Fruit fly (Drosophila melanogaster) whole organism, prepupa: Measurements from ENCODE around the gene CCT1.
A peak's percentile ranks its signal among the peaks of the same experiment; 100 is the strongest.

Experiments used
- Blimp-1 ChIP-seq: fragments of 200-800 bp; sonication (Bioruptor generic); optimal IDR thresholded peaks from 3 replicates; lab custom pipeline; 2017; ENCODE audit warnings: missing biosample characterization, missing genetic modification characterization, mild to moderate bottlenecking, moderate library complexity, missing genetic modification reagents
- CG10669 ChIP-seq: fragments of 200-800 bp; sonication (Bioruptor generic); optimal IDR thresholded peaks from 3 replicates; lab custom pipeline; 2018; ENCODE audit warnings: missing biosample characterization, mild to moderate bottlenecking, missing genetic modification characterization, moderate library complexity
- CG11294 ChIP-seq: fragments of 200-800 bp; sonication (Bioruptor generic); IDR thresholded peaks from 2 replicates; pipeline ENCODE4 v1.3.6; 2022; ENCODE audit warnings: missing biosample characterization, missing genetic modification characterization
- CG11762 ChIP-seq: fragments of 200-800 bp; sonication (Bioruptor generic); optimal IDR thresholded peaks from 3 replicates; lab custom pipeline; 2016; ENCODE audit warnings: missing biosample characterization, missing genetic modification characterization; ENCODE audit not compliant: insufficient read depth
- CG11902 ChIP-seq: fragments of 200-800 bp; sonication (Bioruptor generic); optimal IDR thresholded peaks from 3 replicates; lab custom pipeline; 2016; ENCODE audit warnings: missing biosample characterization, missing genetic modification characterization
- CG1621 ChIP-seq: fragments of 200-800 bp; sonication (Bioruptor generic); optimal IDR thresholded peaks from 3 replicates; lab custom pipeline; 2018; ENCODE audit warnings: missing biosample characterization, mild to moderate bottlenecking, missing genetic modification characterization
- CG16779 ChIP-seq: fragments of 200-800 bp; sonication (Bioruptor generic); optimal IDR thresholded peaks from 3 replicates; lab custom pipeline; 2017; ENCODE audit warnings: missing biosample characterization, mild to moderate bottlenecking, missing genetic modification characterization
- CG3032 ChIP-seq: fragments of 200-800 bp; optimal IDR thresholded peaks from 2 replicates; lab custom pipeline; 2019; ENCODE audit warnings: missing biosample characterization, mild to moderate bottlenecking, missing genetic modification characterization, moderate library complexity
- CG32006 ChIP-seq: fragments of 200-800 bp; sonication (Bioruptor generic); optimal IDR thresholded peaks from 3 replicates; lab custom pipeline; 2017; ENCODE audit warnings: missing biosample characterization, mild to moderate bottlenecking, missing genetic modification characterization
- CG3919 ChIP-seq: fragments of 200-800 bp; sonication (Bioruptor generic); optimal IDR thresholded peaks from 3 replicates; lab custom pipeline; 2016; ENCODE audit warnings: missing biosample characterization, missing genetic modification characterization
- CG4318 ChIP-seq: fragments of 200-800 bp; sonication (Bioruptor generic); optimal IDR thresholded peaks from 3 replicates; lab custom pipeline; 2017; ENCODE audit warnings: missing biosample characterization, mild to moderate bottlenecking, missing genetic modification characterization
- CG6163 ChIP-seq: fragments of 200-800 bp; sonication (Bioruptor generic); IDR thresholded peaks from 3 replicates; pipeline ENCODE4 v1.3.6; 2022; ENCODE audit warnings: missing biosample characterization, missing genetic modification characterization
- CG6276 ChIP-seq: fragments of 200-800 bp; sonication (Bioruptor generic); optimal IDR thresholded peaks from 2 replicates; lab custom pipeline; 2017; ENCODE audit warnings: missing biosample characterization, mild to moderate bottlenecking, missing genetic modification characterization
- CG6792 ChIP-seq: fragments of 200-800 bp; sonication (Bioruptor generic); optimal IDR thresholded peaks from 3 replicates; lab custom pipeline; 2016; ENCODE audit warnings: missing biosample characterization, missing genetic modification characterization
- CG6808 ChIP-seq: fragments of 200-800 bp; sonication (Bioruptor generic); optimal IDR thresholded peaks from 3 replicates; lab custom pipeline; 2017; ENCODE audit warnings: missing biosample characterization, missing genetic modification characterization, mild to moderate bottlenecking, moderate library complexity, missing genetic modification reagents
- CG6854 ChIP-seq: fragments of 200-800 bp; sonication (Bioruptor generic); optimal IDR thresholded peaks from 2 replicates; lab custom pipeline; 2017; ENCODE audit warnings: missing biosample characterization, mild to moderate bottlenecking, missing genetic modification characterization
- CG7368 ChIP-seq: fragments of 200-800 bp; sonication (Bioruptor generic); optimal IDR thresholded peaks from 3 replicates; lab custom pipeline; 2016; ENCODE audit warnings: missing biosample characterization, missing genetic modification characterization
- CG8319 ChIP-seq: fragments of 200-800 bp; sonication (Bioruptor generic); optimal IDR thresholded peaks from 3 replicates; lab custom pipeline; 2016; ENCODE audit warnings: missing biosample characterization, missing genetic modification characterization
- CG8632 ChIP-seq: fragments of 200-800 bp; sonication (Bioruptor generic); optimal IDR thresholded peaks from 3 replicates; lab custom pipeline; 2016; ENCODE audit warnings: missing biosample characterization, missing genetic modification characterization
- CG9139 ChIP-seq: fragments of 200-800 bp; sonication (Bioruptor generic); optimal IDR thresholded peaks from 3 replicates; lab custom pipeline; 2017; ENCODE audit warnings: missing biosample characterization, mild to moderate bottlenecking, missing genetic modification characterization
- Eip75B ChIP-seq: fragments of 200-800 bp; sonication (Bioruptor generic); optimal IDR thresholded peaks from 3 replicates; lab custom pipeline; 2016; ENCODE audit warnings: missing biosample characterization, missing genetic modification characterization
- Eip78C ChIP-seq: fragments of 200-800 bp; sonication (Bioruptor generic); peaks from one replicate; lab custom pipeline; 2016; ENCODE audit warnings: missing biosample characterization, missing genetic modification characterization
- Eip93F ChIP-seq: fragments of 200-800 bp; sonication (Bioruptor generic); optimal IDR thresholded peaks from 2 replicates; lab custom pipeline; 2016; ENCODE audit warnings: missing biosample characterization, mild to moderate bottlenecking, missing genetic modification characterization
- Ets21C ChIP-seq: fragments of 200-800 bp; sonication (Bioruptor generic); optimal IDR thresholded peaks from 3 replicates; lab custom pipeline; 2016; ENCODE audit warnings: missing biosample characterization, missing genetic modification characterization
- Ets96B ChIP-seq: fragments of 200-800 bp; optimal IDR thresholded peaks from 2 replicates; lab custom pipeline; 2019; ENCODE audit warnings: missing biosample characterization, mild to moderate bottlenecking, missing genetic modification characterization, moderate library complexity
- Gug ChIP-seq: fragments of 200-800 bp; sonication (Bioruptor generic); IDR thresholded peaks from 2 replicates; pipeline ENCODE4 v1.3.6; 2022; ENCODE audit warnings: missing biosample characterization, missing genetic modification characterization
- Hr38 ChIP-seq: sonication (Bioruptor generic); optimal IDR thresholded peaks from 2 replicates; lab custom pipeline; 2016; ENCODE audit warnings: missing biosample characterization, missing genetic modification characterization
- Hr39 ChIP-seq: fragments of 200-800 bp; sonication (Bioruptor generic); optimal IDR thresholded peaks from 2 replicates; lab custom pipeline; 2016; ENCODE audit warnings: missing biosample characterization, missing genetic modification characterization
- Hr4 ChIP-seq: fragments of 200-800 bp; sonication (Bioruptor generic); optimal IDR thresholded peaks from 3 replicates; lab custom pipeline; 2016; ENCODE audit warnings: missing biosample characterization, missing genetic modification characterization
- Lpt ChIP-seq: fragments of 200-800 bp; sonication (Bioruptor generic); optimal IDR thresholded peaks from 3 replicates; lab custom pipeline; 2016; ENCODE audit warnings: missing biosample characterization, missing genetic modification characterization
- Smox ChIP-seq: fragments of 200-800 bp; sonication (Bioruptor generic); optimal IDR thresholded peaks from 3 replicates; lab custom pipeline; 2016; ENCODE audit warnings: missing biosample characterization, missing genetic modification characterization
- Sox102F ChIP-seq: fragments of 200-800 bp; sonication (Bioruptor generic); optimal IDR thresholded peaks from 2 replicates; lab custom pipeline; 2016; ENCODE audit warnings: missing biosample characterization, mild to moderate bottlenecking, missing genetic modification characterization
- Sox15 ChIP-seq: fragments of 200-800 bp; sonication (Bioruptor generic); optimal IDR thresholded peaks from 3 replicates; lab custom pipeline; 2016; ENCODE audit warnings: missing biosample characterization, missing genetic modification characterization
- achi ChIP-seq: fragments of 200-800 bp; sonication (Bioruptor generic); optimal IDR thresholded peaks from 3 replicates; lab custom pipeline; 2016; ENCODE audit warnings: missing biosample characterization, missing genetic modification characterization
- cyc ChIP-seq: fragments of 200-800 bp; sonication (Bioruptor generic); optimal IDR thresholded peaks from 3 replicates; lab custom pipeline; 2016; ENCODE audit warnings: missing biosample characterization, missing genetic modification characterization
- dac ChIP-seq: fragments of 200-800 bp; sonication (Bioruptor generic); optimal IDR thresholded peaks from 2 replicates; lab custom pipeline; 2017; ENCODE audit warnings: missing biosample characterization, mild to moderate bottlenecking, missing genetic modification characterization
- eg ChIP-seq: fragments of 200-800 bp; sonication (Bioruptor generic); IDR thresholded peaks from 3 replicates; pipeline ENCODE4 v1.3.6; 2022; ENCODE audit warnings: missing biosample characterization, missing genetic modification characterization
- esn ChIP-seq: fragments of 200-800 bp; sonication (Bioruptor generic); optimal IDR thresholded peaks from 2 replicates; lab custom pipeline; 2016; ENCODE audit warnings: missing biosample characterization, mild to moderate bottlenecking, missing genetic modification characterization, moderate library complexity
- fd85E ChIP-seq: fragments of 200-800 bp; sonication (Bioruptor generic); optimal IDR thresholded peaks from 3 replicates; lab custom pipeline; 2016; ENCODE audit warnings: missing biosample characterization, missing genetic modification characterization
- fkh ChIP-seq: fragments of 200-800 bp; sonication (Bioruptor generic); optimal IDR thresholded peaks from 3 replicates; lab custom pipeline; 2017; ENCODE audit warnings: missing biosample characterization, mild to moderate bottlenecking, missing genetic modification characterization, moderate library complexity
- lz ChIP-seq: fragments of 200-800 bp; sonication (Bioruptor generic); optimal IDR thresholded peaks from 3 replicates; lab custom pipeline; 2016; ENCODE audit warnings: missing biosample characterization, missing genetic modification characterization
- net ChIP-seq: fragments of 200-800 bp; sonication (Bioruptor generic); optimal IDR thresholded peaks from 3 replicates; lab custom pipeline; 2016; ENCODE audit warnings: missing biosample characterization, missing genetic modification characterization
- pdm3 ChIP-seq: fragments of 200-800 bp; sonication (Bioruptor generic); optimal IDR thresholded peaks from 3 replicates; lab custom pipeline; 2016; ENCODE audit warnings: missing biosample characterization, missing genetic modification characterization
- salr ChIP-seq, 2 experiments: fragments of 200-800 bp; sonication (Bioruptor generic); optimal IDR thresholded peaks; 3 replicates each; lab custom pipeline; 2016 to 2018; ENCODE audit warnings: missing biosample characterization in 2 of 2, missing genetic modification characterization in 2 of 2, mild to moderate bottlenecking in 1 of 2
- spab ChIP-seq: fragments of 200-800 bp; sonication (Bioruptor generic); optimal IDR thresholded peaks from 2 replicates; lab custom pipeline; 2017; ENCODE audit warnings: missing biosample characterization, mild to moderate bottlenecking, missing genetic modification characterization, missing genetic modification reagents
- ss ChIP-seq, 2 experiments: fragments of 200-800 bp; sonication (Bioruptor generic); optimal IDR thresholded peaks; 2 replicates in 1 of 2; 3 replicates in 1 of 2; lab custom pipeline; 2017 to 2018; ENCODE audit warnings: mild to moderate bottlenecking in 2 of 2, missing biosample characterization in 2 of 2, missing genetic modification characterization in 2 of 2, moderate library complexity in 1 of 2
- svp ChIP-seq: fragments of 200-800 bp; sonication (Bioruptor generic); peaks from one replicate; lab custom pipeline; 2016; ENCODE audit warnings: missing biosample characterization, missing genetic modification characterization
- topi ChIP-seq: fragments of 200-800 bp; sonication (Bioruptor generic); optimal IDR thresholded peaks from 3 replicates; lab custom pipeline; 2016; ENCODE audit warnings: missing biosample characterization, missing genetic modification characterization
- vri ChIP-seq: fragments of 200-800 bp; sonication (Bioruptor generic); optimal IDR thresholded peaks from 3 replicates; lab custom pipeline; 2016; ENCODE audit warnings: missing biosample characterization, mild to moderate bottlenecking, missing genetic modification characterization

Gene CCT1

DNA sequence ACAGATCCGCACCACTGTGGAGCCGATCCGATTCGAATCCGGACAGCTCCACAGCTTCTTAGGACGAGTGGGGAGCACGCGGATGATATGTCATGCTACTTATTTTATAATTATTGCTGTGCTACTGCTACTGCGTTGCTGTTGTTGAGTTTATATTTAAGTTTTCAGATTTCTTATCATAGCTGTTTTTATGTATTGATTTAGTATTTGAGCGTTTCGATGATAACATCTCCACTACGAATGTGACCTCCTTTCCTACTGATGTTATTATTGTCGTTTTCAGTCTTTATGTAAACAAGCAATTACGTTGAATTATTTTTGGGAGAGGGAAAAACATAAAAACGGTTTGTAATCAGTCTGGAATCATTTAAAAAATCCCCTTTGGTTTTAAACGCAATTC, 35.2 kb downstream of the CCT1 start:
- TF ChIP-seq Eip78C (peak; percentile 15), CG3919 (GFP tag; lab: Kevin White, UChicago) (no peak), Sox102F (GFP tag; lab: Kevin White, UChicago) (no peak), CG6163 (no peak), fkh (GFP tag; lab: Kevin White, UChicago) (peak; percentile 25)

DNA sequence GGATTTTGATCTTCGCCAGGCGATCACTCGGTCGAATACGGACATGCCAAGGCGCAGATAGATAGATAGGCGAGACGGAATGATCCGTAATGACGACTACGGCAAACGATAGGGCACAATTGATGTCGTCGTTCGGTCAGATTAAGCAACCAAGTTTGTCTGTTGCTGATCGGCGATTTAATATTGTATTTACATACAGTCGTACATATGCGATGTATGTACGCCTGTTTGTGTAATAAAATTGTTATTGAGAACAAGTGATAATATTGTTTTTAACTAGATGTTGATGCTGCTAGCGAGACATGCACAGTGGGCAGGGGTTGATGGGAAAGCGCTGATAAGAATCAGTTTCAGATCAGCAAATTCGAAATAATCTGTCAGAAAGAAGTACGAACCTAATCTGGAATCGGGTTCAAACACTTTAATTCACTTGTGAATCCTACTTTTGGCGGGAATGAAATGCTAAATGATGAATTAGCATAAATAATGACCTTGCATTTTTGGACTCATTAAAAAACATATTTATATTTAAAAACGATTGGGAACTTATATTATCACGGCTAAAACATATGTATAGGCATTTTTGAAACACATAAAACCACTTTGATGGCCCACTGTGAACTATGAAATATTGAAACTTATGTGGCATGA, 35.8 kb downstream of the CCT1 start:
- TF ChIP-seq esn (peak; percentile 20), CG6276 (GFP tag; lab: Kevin White, UChicago) (peak; percentile 27), CG32006 (GFP tag; lab: Kevin White, UChicago) (peak; percentile 72), Lpt (no peak), CG6808 (GFP tag; lab: Kevin White, UChicago) (peak; percentile 53), Ets21C (GFP tag; lab: Kevin White, UChicago) (no peak), Eip75B (GFP tag; lab: Kevin White, UChicago) (peak; percentile 52), svp (GFP tag; lab: Kevin White, UChicago) (peak; percentile 81), Smox (GFP tag; lab: Kevin White, UChicago) (no peak), CG4318 (GFP tag; lab: Kevin White, UChicago) (no peak), Sox15 (GFP tag; lab: Kevin White, UChicago) (no peak), fd85E (GFP tag; lab: Kevin White, UChicago) (no peak), topi (GFP tag; lab: Kevin White, UChicago) (peak; percentile 2), salr (GFP tag; optimal IDR thresholded peaks at IDR 0.05; lab: Kevin White, UChicago) (no peak), cyc (no peak), Ets96B (tag; lab: Kevin White, UChicago) (peak; percentile 45), pdm3 (GFP tag; lab: Kevin White, UChicago) (peak; percentile 34), CG11902 (GFP tag; lab: Kevin White, UChicago) (peak; percentile 13), CG7368 (GFP tag; lab: Kevin White, UChicago) (no peak), Eip78C (peak; percentile 88), CG6854 (no peak), lz (GFP tag; lab: Kevin White, UChicago) (peak; percentile 9), eg (GFP tag; lab: Robert Waterston, UW) (0 out of 3 replicates have a peak, but pooled peaks have one; percentile 13), ss (GFP tag; optimal IDR thresholded peaks at IDR 0.05; lab: Kevin White, UChicago) (peak in 1 of 2 experiments; percentile 48), dac (GFP tag; lab: Kevin White, UChicago) (no peak), net (GFP tag; lab: Kevin White, UChicago) (peak; percentile 26), CG3919 (GFP tag; lab: Kevin White, UChicago) (peak; percentile 35), Blimp-1 (GFP tag; lab: Kevin White, UChicago) (no peak), CG1621 (peak; percentile 18), Hr38 (GFP tag; lab: Kevin White, UChicago) (no peak), Sox102F (GFP tag; lab: Kevin White, UChicago) (no peak), vri (GFP tag; lab: Kevin White, UChicago) (no peak), CG6792 (peak; percentile 38), fkh (GFP tag; lab: Kevin White, UChicago) (no peak), achi (GFP tag; lab: Kevin White, UChicago) (peak; percentile 52), Hr4 (GFP tag; lab: Kevin White, UChicago) (no peak), CG9139 (GFP tag; lab: Kevin White, UChicago) (no peak), CG8632 (GFP tag; lab: Kevin White, UChicago) (peak; percentile 29), spab (peak; percentile 54), Gug (GFP tag; lab: Robert Waterston, UW) (no peak), CG11294 (GFP tag; lab: Robert Waterston, UW) (no peak; the same call in 1 of the 2 replicates), CG8319 (GFP tag; lab: Kevin White, UChicago) (no peak), Eip93F (GFP tag; lab: Kevin White, UChicago) (no peak), CG11762 (GFP tag; lab: Kevin White, UChicago) (peak; percentile 37), CG3032 (tag; lab: Kevin White, UChicago) (peak; percentile 38), CG16779 (peak; percentile 35), Hr39 (GFP tag; lab: Kevin White, UChicago) (no peak), CG10669 (GFP tag; lab: Kevin White, UChicago) (peak; percentile 53)
